Worm (Caenorhabditis elegans) whole organism, young adult: ENCODE data around the gene mig-14.
A peak's percentile ranks its signal among the peaks of the same experiment; 100 is the strongest.

Source experiments
- B0261.1 ChIP-seq: sonication (generic microtip); optimal IDR thresholded peaks from 2 replicates; lab custom pipeline; 2016; ENCODE audit warnings: mild to moderate bottlenecking, missing genetic modification characterization, moderate library complexity, missing compliant biosample characterization
- B0336.3 ChIP-seq: fragments of 200-800 bp; sonication (Bioruptor generic); IDR thresholded peaks from 2 replicates; pipeline ENCODE4 v1.3.6; 2022; ENCODE audit warnings: missing genetic modification characterization, missing compliant biosample characterization
- F57A8.1 ChIP-seq: fragments of 200-800 bp; sonication (Bioruptor generic); optimal IDR thresholded peaks from 2 replicates; lab custom pipeline; 2018; ENCODE audit warnings: mild to moderate bottlenecking, missing genetic modification characterization, moderate library complexity, missing compliant biosample characterization
- Y53F4B.3 ChIP-seq: fragments of 200-800 bp; sonication (Bioruptor generic); IDR thresholded peaks from 2 replicates; pipeline ENCODE4 v1.3.6; 2022; ENCODE audit warnings: missing genetic modification reagents, missing genetic modification characterization, missing compliant biosample characterization
- Y53G8AR.9 ChIP-seq: fragments of 200-800 bp; sonication (Bioruptor generic); conservative IDR thresholded peaks from 2 replicates; pipeline ENCODE4 v1.3.6; 2022; ENCODE audit warnings: missing genetic modification reagents, missing genetic modification characterization, missing compliant biosample characterization
- attf-5 ChIP-seq: fragments of 200-800 bp; sonication (Bioruptor generic); optimal IDR thresholded peaks from 2 replicates; lab custom pipeline; 2018; ENCODE audit warnings: mild to moderate bottlenecking, missing genetic modification characterization, missing compliant biosample characterization
- cebp-1 ChIP-seq, 2 experiments: fragments of 200-800 bp in 1 of 2; sonication (Bioruptor generic) in 1 of 2; sonication (generic microtip) in 1 of 2; IDR thresholded peaks in 1 of 2; optimal IDR thresholded peaks in 1 of 2; 2 replicates each; pipeline versions ENCODE4 v1.3.6 to Lab custom; 2017 to 2022; ENCODE audit warnings: missing compliant biosample characterization in 2 of 2, missing genetic modification characterization in 2 of 2, mild to moderate bottlenecking in 1 of 2, missing genetic modification reagents in 1 of 2, moderate library complexity in 1 of 2
- cebp-2 ChIP-seq: fragments of 200-800 bp; sonication (Bioruptor generic); IDR thresholded peaks from 2 replicates; pipeline ENCODE4 v1.3.6; 2022; ENCODE audit warnings: missing genetic modification characterization, missing compliant biosample characterization
- ceh-27 ChIP-seq: fragments of 200-800 bp; sonication (Bioruptor generic); optimal IDR thresholded peaks from 2 replicates; lab custom pipeline; 2018; ENCODE audit warnings: mild to moderate bottlenecking, missing genetic modification characterization, moderate library complexity, missing compliant biosample characterization
- ceh-40 ChIP-seq: fragments of 200-800 bp; sonication (Bioruptor generic); IDR thresholded peaks from 2 replicates; pipeline ENCODE4 v1.3.6; 2022; ENCODE audit warnings: missing genetic modification characterization, missing compliant biosample characterization
- chd-7 ChIP-seq: sonication (generic microtip); optimal IDR thresholded peaks from 2 replicates; lab custom pipeline; 2016; ENCODE audit warnings: mild to moderate bottlenecking, missing genetic modification characterization, moderate library complexity, missing compliant biosample characterization
- dox-1 ChIP-seq: fragments of 200-800 bp; sonication (Bioruptor generic); IDR thresholded peaks from 2 replicates; pipeline ENCODE4 v1.3.6; 2022; ENCODE audit warnings: missing genetic modification reagents, missing genetic modification characterization, missing compliant biosample characterization
- dpff-1 ChIP-seq: sonication (generic microtip); optimal IDR thresholded peaks from 2 replicates; lab custom pipeline; 2017; ENCODE audit warnings: mild to moderate bottlenecking, missing genetic modification characterization, missing compliant biosample characterization
- efl-1 ChIP-seq: fragments of 150-350 bp; optimal IDR thresholded peaks from 2 replicates; lab custom pipeline; 2014; ENCODE audit warnings: missing biosample characterization, missing genetic modification reagents, missing genetic modification characterization
- egrh-3 ChIP-seq: fragments of 200-800 bp; sonication (Bioruptor generic); IDR thresholded peaks from 2 replicates; pipeline ENCODE4 v1.3.6; 2022; ENCODE audit warnings: missing genetic modification reagents, missing genetic modification characterization, missing compliant biosample characterization
- hlh-12 ChIP-seq: sonication (generic microtip); optimal IDR thresholded peaks from 2 replicates; lab custom pipeline; 2016; ENCODE audit warnings: missing genetic modification characterization, missing compliant biosample characterization
- hlh-26 ChIP-seq: fragments of 200-800 bp; sonication (Bioruptor generic); conservative IDR thresholded peaks from 2 replicates; pipeline ENCODE4 v1.3.6; 2022; ENCODE audit warnings: missing genetic modification reagents, missing genetic modification characterization, missing compliant biosample characterization
- let-526 ChIP-seq: fragments of 200-800 bp; sonication (Bioruptor generic); IDR thresholded peaks from 2 replicates; pipeline ENCODE4 v1.3.6; 2022; ENCODE audit warnings: missing genetic modification reagents, missing genetic modification characterization, missing compliant biosample characterization
- let-607 ChIP-seq, 2 experiments: fragments of 200-800 bp in 1 of 2; sonication (Bioruptor generic) in 1 of 2; sonication (generic microtip) in 1 of 2; optimal IDR thresholded peaks; 2 replicates each; lab custom pipeline; 2016 to 2018; ENCODE audit warnings: mild to moderate bottlenecking in 2 of 2, missing compliant biosample characterization in 2 of 2, missing genetic modification characterization in 2 of 2, moderate library complexity in 2 of 2, missing genotype in 1 of 2
- lin-40 ChIP-seq: sonication (generic microtip); optimal IDR thresholded peaks from 2 replicates; lab custom pipeline; 2016; ENCODE audit warnings: missing genetic modification characterization, mild to moderate bottlenecking, missing compliant biosample characterization, missing genotype, missing genetic modification reagents
- lsl-1 ChIP-seq: fragments of 200-800 bp; sonication (Bioruptor generic); optimal IDR thresholded peaks from 2 replicates; lab custom pipeline; 2018; ENCODE audit warnings: mild to moderate bottlenecking, missing genetic modification characterization, moderate library complexity, missing compliant biosample characterization
- madf-10 ChIP-seq: sonication (generic microtip); optimal IDR thresholded peaks from 2 replicates; lab custom pipeline; 2016; ENCODE audit warnings: mild to moderate bottlenecking, missing genetic modification characterization, missing compliant biosample characterization
- madf-6 ChIP-seq: fragments of 200-800 bp; sonication (Bioruptor generic); IDR thresholded peaks from 2 replicates; pipeline ENCODE4 v1.3.6; 2022; ENCODE audit warnings: missing genetic modification reagents, missing genetic modification characterization, missing compliant biosample characterization
- mes-4 ChIP-seq: sonication (generic microtip); optimal IDR thresholded peaks from 2 replicates; lab custom pipeline; 2016; ENCODE audit warnings: missing genotype, missing genetic modification characterization, missing compliant biosample characterization
- mxl-1 ChIP-seq: sonication (generic microtip); optimal IDR thresholded peaks from 2 replicates; lab custom pipeline; 2016; ENCODE audit warnings: missing genetic modification characterization, missing compliant biosample characterization
- nfyb-1 ChIP-seq: fragments of 200-800 bp; sonication (Bioruptor generic); IDR thresholded peaks from 2 replicates; pipeline ENCODE4 v1.3.6; 2022; ENCODE audit warnings: missing genetic modification reagents, missing genetic modification characterization, missing compliant biosample characterization
- nhr-80 ChIP-seq: sonication (generic microtip); optimal IDR thresholded peaks from 2 replicates; lab custom pipeline; 2016; ENCODE audit warnings: missing genetic modification characterization, missing compliant biosample characterization
- pha-4 ChIP-seq: fragments of 150-350 bp; sonication (generic microtip); optimal IDR thresholded peaks from 2 replicates; lab custom pipeline; 2014; ENCODE audit warnings: missing biosample characterization, missing genetic modification reagents, missing genetic modification characterization
- rcor-1 ChIP-seq: fragments of 200-800 bp; sonication (Bioruptor generic); IDR thresholded peaks from 2 replicates; pipeline ENCODE4 v1.3.6; 2022; ENCODE audit warnings: missing genetic modification reagents, missing genetic modification characterization, missing compliant biosample characterization
- rec-8 ChIP-seq, 2 experiments: sonication (generic microtip); optimal IDR thresholded peaks; 2 replicates each; lab custom pipeline; 2016; ENCODE audit warnings: mild to moderate bottlenecking in 2 of 2, missing genetic modification characterization in 2 of 2, missing genetic modification reagents in 2 of 2, missing genotype in 2 of 2, missing biosample characterization in 1 of 2, missing compliant biosample characterization in 1 of 2, moderate library complexity in 1 of 2
- rpc-1 ChIP-seq, 2 experiments: fragments of 150-350 bp in 1 of 2; sonication (generic microtip) in 1 of 2; optimal IDR thresholded peaks; 2 replicates each; lab custom pipeline; 2014 to 2018; ENCODE audit warnings: missing biosample characterization in 1 of 2, missing genetic modification characterization in 1 of 2, missing genetic modification reagents in 1 of 2, missing genotype in 1 of 2
- sdz-38 ChIP-seq: sonication (generic microtip); optimal IDR thresholded peaks from 2 replicates; lab custom pipeline; 2016; ENCODE audit warnings: missing genotype, missing genetic modification characterization, missing compliant biosample characterization
- snpc-1.3 ChIP-seq: sonication (generic microtip); optimal IDR thresholded peaks from 2 replicates; lab custom pipeline; 2017; ENCODE audit warnings: missing genetic modification characterization, mild to moderate bottlenecking, missing compliant biosample characterization, antibody characterized with exemption, moderate library complexity, missing genotype, missing genetic modification reagents; ENCODE audit not compliant: insufficient read depth
- snpc-4 ChIP-seq, 5 experiments: fragments of 150-350 bp in 1 of 5; sonication (generic microtip) in 4 of 5; optimal IDR thresholded peaks; 2 replicates each; lab custom pipeline; 2014 to 2018; ENCODE audit warnings: missing genetic modification characterization in 5 of 5, missing biosample characterization in 3 of 5, antibody characterized with exemption in 2 of 5, mild to moderate bottlenecking in 2 of 5, missing compliant biosample characterization in 2 of 5, missing genotype in 2 of 5, moderate library complexity in 2 of 5, missing genetic modification reagents in 1 of 5
- tbp1 ChIP-seq: fragments of 200-800 bp; sonication (Bioruptor generic); optimal IDR thresholded peaks from 2 replicates; lab custom pipeline; 2018; ENCODE audit warnings: mild to moderate bottlenecking, missing genetic modification characterization, missing compliant biosample characterization
- unc-130 ChIP-seq: sonication (generic microtip); optimal IDR thresholded peaks from 2 replicates; lab custom pipeline; 2016; ENCODE audit warnings: missing genetic modification reagents, missing genetic modification characterization, missing compliant biosample characterization
- zim-3 ChIP-seq: sonication (generic microtip); optimal IDR thresholded peaks from 2 replicates; lab custom pipeline; 2017; ENCODE audit warnings: mild to moderate bottlenecking, missing genetic modification characterization, moderate library complexity, missing compliant biosample characterization
- ztf-26 ChIP-seq: sonication (generic microtip); optimal IDR thresholded peaks from 2 replicates; lab custom pipeline; 2017; ENCODE audit warnings: missing genetic modification characterization, missing compliant biosample characterization
- ztf-28 ChIP-seq: fragments of 200-800 bp; sonication (Bioruptor generic); IDR thresholded peaks from 2 replicates; pipeline ENCODE4 v1.3.6; 2022; ENCODE audit warnings: missing genetic modification reagents, missing genetic modification characterization, missing compliant biosample characterization
- ztf-6 ChIP-seq: fragments of 200-800 bp; sonication (Bioruptor generic); IDR thresholded peaks from 2 replicates; pipeline ENCODE4 v1.3.6; 2022; ENCODE audit warnings: missing genetic modification reagents, missing genetic modification characterization, missing compliant biosample characterization

The mig-14 gene

DNA sequence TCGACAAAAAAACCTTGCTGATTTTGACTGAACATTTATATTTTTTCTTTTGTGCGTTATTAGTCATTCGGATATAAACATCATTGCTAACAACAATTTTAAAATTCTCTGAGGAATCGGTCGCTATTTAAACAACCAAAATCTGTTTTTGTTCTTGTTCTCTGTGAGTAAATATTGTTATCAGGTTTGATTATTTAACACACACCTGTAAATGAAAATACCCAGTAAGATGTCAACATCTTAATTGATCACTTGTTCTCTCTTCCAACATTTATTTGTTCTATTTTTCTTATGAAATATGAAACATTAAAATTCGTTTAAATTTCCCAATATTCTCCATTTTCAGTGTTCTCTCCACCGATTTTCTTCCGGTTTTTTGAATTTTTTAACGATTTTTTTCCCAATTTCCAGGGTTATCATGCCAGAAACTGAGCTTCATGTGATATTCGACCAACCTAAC is 21.5 kb downstream of the mig-14 start, which contains the start of gene arrd-11:
Gene arrd-11, plus strand, starts transcription at position 410 of the 460 bp plus-strand sequence.
- TF ChIP-seq zim-3 (no peak), dpff-1 (no peak), pha-4 (tag; lab: Kevin White, UChicago) (no peak), ceh-40 (GFP tag; lab: Robert Waterston, UW) (no peak)

DNA sequence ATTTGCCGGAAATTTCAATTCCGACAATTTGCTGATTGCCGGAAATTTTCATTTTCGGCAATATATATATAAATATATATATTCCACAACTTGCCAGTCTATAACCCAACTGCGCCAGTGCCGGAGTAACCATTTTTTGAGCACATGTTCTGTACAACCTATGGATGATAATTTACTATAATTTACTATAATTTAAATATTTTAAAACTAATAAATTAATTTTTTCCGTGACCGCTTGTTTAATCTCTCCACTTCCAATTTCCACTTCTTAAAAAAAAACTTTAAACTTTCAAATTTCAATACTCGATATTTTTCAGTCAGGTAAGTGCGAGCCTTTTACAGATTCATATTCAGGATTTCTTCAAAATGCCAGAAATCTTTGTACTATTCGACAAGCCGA is 24.4 kb downstream of the mig-14 start, which contains the start of gene arrd-12:
Gene arrd-12, plus strand, starts transcription at position 301 of the 400 bp plus-strand sequence.
- no peak for TF ChIP-seq hlh-12 (tag; lab: Kevin White, UChicago)
- no peak for TF ChIP-seq ztf-26 (tag; lab: Kevin White, UChicago)
- TF ChIP-seq snpc-1.3 (tag; lab: Kevin White, UChicago) = no peak
- TF ChIP-seq, all 124 proteins: peak for 0

DNA sequence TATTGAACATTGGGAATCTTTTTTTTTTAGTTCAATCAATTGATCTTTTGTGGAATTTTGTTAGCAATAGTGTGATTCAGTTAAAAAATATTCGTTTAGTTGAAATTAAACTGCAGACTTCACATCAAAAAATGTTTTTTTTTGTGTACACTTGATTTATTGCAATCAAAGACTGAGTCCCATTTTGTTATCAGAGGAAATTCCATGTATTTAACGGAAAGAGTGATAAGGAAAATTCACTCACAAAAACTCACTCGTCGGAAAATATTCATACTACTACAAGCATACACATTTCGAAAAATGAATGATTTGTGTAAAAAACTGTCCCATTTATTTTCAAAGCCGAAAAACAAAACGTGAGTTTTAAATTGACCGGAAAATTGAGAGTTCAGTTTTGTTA is 29.8 kb downstream of the mig-14 start, which contains the start of gene C01B9.1:
Gene C01B9.1, plus strand, starts transcription at position 241 of the 400 bp plus-strand sequence.
- TF ChIP-seq ztf-6 (GFP tag; lab: Robert Waterston, UW) (no peak), Y53F4B.3 (GFP tag; lab: Robert Waterston, UW) (no peak), cebp-1 (GFP tag; IDR thresholded peaks at IDR 0.05; lab: Robert Waterston, UW) (no peak), cebp-1 (tag; optimal IDR thresholded peaks at IDR 0.05; lab: Kevin White, UChicago) (no peak), rec-8 (tag; optimal IDR thresholded peaks at IDR 0.05; lab: Kevin White, UChicago) (no peak), unc-130 (GFP tag; lab: Kevin White, UChicago) (no peak), rpc-1 (optimal IDR thresholded peaks at IDR 0.05; lab: Kevin White, UChicago) (no peak), rpc-1 (tag; optimal IDR thresholded peaks at IDR 0.05; lab: Kevin White, UChicago) (no peak), nhr-80 (tag; lab: Kevin White, UChicago) (peak; percentile 47), madf-6 (GFP tag; lab: Robert Waterston, UW) (no peak)

DNA sequence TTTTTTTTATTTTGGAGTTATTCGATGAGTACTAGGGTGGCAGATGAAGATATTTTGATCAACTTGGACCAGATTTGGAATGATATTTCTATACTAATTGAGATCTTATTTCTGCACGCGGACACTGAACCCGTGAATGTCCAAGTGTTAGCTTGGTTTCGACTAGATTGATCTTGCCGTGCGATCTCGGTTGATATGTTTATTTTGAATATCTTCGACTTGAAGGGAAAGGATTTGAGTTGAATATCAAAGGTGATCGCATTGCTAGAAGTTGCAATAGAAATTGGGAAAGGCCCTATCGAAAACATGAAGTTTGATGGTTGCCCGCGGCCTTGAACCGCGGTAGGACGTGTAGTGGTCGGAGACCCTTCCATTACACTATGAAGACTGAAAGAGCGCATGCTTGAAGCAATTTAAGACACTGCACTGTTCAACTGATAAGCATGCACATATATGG is 39.3 kb downstream of the mig-14 start:
- peak; percentile 50; the same call in 1 of the 2 replicates for TF ChIP-seq B0336.3 (GFP tag; lab: Robert Waterston, UW)
- TF ChIP-seq egrh-3 (GFP tag; lab: Robert Waterston, UW) = no peak
- no peak for TF ChIP-seq ztf-28
- TF ChIP-seq let-607 (tag; optimal IDR thresholded peaks at IDR 0.05; lab: Kevin White, UChicago) = peak; percentile 23 to 61
- TF ChIP-seq chd-7 = no peak
- peak; percentile 7 for TF ChIP-seq ceh-27 (GFP tag; lab: Kevin White, UChicago)
- no peak for TF ChIP-seq sdz-38 (tag; lab: Kevin White, UChicago)
- no peak for TF ChIP-seq let-526
- no peak for TF ChIP-seq efl-1 (GFP tag; lab: Kevin White, UChicago)
- TF ChIP-seq mxl-1 (tag; lab: Kevin White, UChicago) = no peak
- peak; percentile 69 for TF ChIP-seq rpc-1 (optimal IDR thresholded peaks at IDR 0.05; lab: Kevin White, UChicago)
- TF ChIP-seq rpc-1 (tag; optimal IDR thresholded peaks at IDR 0.05; lab: Kevin White, UChicago) = peak; percentile 63
- TF ChIP-seq cebp-2 (GFP tag; lab: Robert Waterston, UW) = no peak
- peak; percentile 82 for TF ChIP-seq tbp1 (GFP tag; lab: Kevin White, UChicago)
- TF ChIP-seq F57A8.1 = no peak
- TF ChIP-seq nfyb-1 (GFP tag; lab: Robert Waterston, UW) = 0 out of 2 replicates have a peak, but pooled peaks have one; percentile 49
- peak; percentile 46 for TF ChIP-seq madf-10 (tag; lab: Kevin White, UChicago)
- peak; percentile 95 for TF ChIP-seq nhr-80 (tag; lab: Kevin White, UChicago)
- peak; percentile 8 for TF ChIP-seq lsl-1 (GFP tag; lab: Kevin White, UChicago)
- no peak for TF ChIP-seq hlh-26 (GFP tag; lab: Robert Waterston, UW)
- no peak for TF ChIP-seq rcor-1 (GFP tag; lab: Robert Waterston, UW)
- TF ChIP-seq dox-1 (GFP tag; lab: Robert Waterston, UW) = peak; percentile 57
- TF ChIP-seq snpc-4 (GFP tag; optimal IDR thresholded peaks at IDR 0.05; lab: Kevin White, UChicago) = no peak
- peak in 3 of 4 experiments; percentile 36 to 70 (median 59) for TF ChIP-seq snpc-4 (tag; optimal IDR thresholded peaks at IDR 0.05; lab: Kevin White, UChicago)
- no peak for TF ChIP-seq mes-4 (tag; lab: Kevin White, UChicago)
- TF ChIP-seq snpc-1.3 (tag; lab: Kevin White, UChicago) = no peak
- peak; percentile 66 for TF ChIP-seq B0261.1
- peak; percentile 24; the same call in 1 of the 2 replicates for TF ChIP-seq Y53G8AR.9 (GFP tag; lab: Robert Waterston, UW)
- no peak for TF ChIP-seq lin-40 (tag; lab: Kevin White, UChicago)
- peak; percentile 13 for TF ChIP-seq attf-5 (GFP tag; lab: Kevin White, UChicago)
